Worm (Caenorhabditis elegans): ENCODE data around the gene tasp-1.

tasp-1 gene

DNA sequence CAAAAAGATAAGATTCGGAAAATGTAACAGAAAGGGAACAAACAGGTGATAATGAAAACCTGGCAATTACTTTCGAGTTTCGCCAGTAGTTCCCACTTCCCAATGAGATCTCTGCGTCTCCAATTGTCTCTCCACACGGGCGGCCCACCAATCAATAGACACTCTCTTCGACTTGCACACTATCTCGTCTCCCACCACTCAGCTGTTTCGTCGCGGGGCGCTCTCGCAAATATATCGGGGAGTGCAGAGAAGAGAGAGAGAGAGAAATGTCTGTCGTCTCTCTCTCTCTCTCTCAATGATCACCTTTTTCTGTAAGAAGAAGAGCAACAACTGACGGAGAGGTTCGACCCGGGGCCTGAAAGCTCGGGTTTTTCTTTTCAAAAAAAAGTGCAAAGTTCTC is 38.9 kb upstream of the tasp-1 start (continued):
- TF ChIP-seq nhr-111 (GFP tag; optimal IDR thresholded peaks at IDR 0.05) = no peak
- no peak for TF ChIP-seq ztf-7 (tag; optimal IDR thresholded peaks at IDR 0.05)
- peak; percentile 79 for TF ChIP-seq egl-43 (GFP tag; IDR thresholded peaks at IDR 0.05)
- TF ChIP-seq cey-2 (tag; optimal IDR thresholded peaks at IDR 0.05; ENCODE audit: borderline replicate concordance, insufficient read depth) = no peak
- peak; percentile 68; the same call in 1 of the 2 replicates for TF ChIP-seq zfp-3 (GFP tag; conservative IDR thresholded peaks at IDR 0.05)
- no peak for TF ChIP-seq R02D3.7 (tag; optimal IDR thresholded peaks at IDR 0.05)
- no peak for TF ChIP-seq ceh-32 (tag; optimal IDR thresholded peaks at IDR 0.05; ENCODE audit: poor library complexity)
- no peak for TF ChIP-seq Y75B8A.6 (GFP tag; IDR thresholded peaks at IDR 0.05)
- TF ChIP-seq mxl-2 (GFP tag; conservative IDR thresholded peaks at IDR 0.05) = no peak
- no peak for TF ChIP-seq ceh-82 (tag; optimal IDR thresholded peaks at IDR 0.05)
- TF ChIP-seq F49E8.2 (tag; optimal IDR thresholded peaks at IDR 0.05; ENCODE audit: borderline replicate concordance) = no peak
- TF ChIP-seq hif-1 (tag; optimal IDR thresholded peaks at IDR 0.05) = peak in 1 of 2 experiments; percentile 90
- TF ChIP-seq nhr-42 (GFP tag; IDR thresholded peaks at IDR 0.05) = 0 out of 2 replicates have a peak, but pooled peaks have one; percentile 23
- peak; percentile 67 for TF ChIP-seq nhr-41 (GFP tag; IDR thresholded peaks at IDR 0.05)
- peak; percentile 19 for TF ChIP-seq pqm-1 (tag; optimal IDR thresholded peaks at IDR 0.05)
- peak in 1 of 2 experiments; percentile 93 for TF ChIP-seq daf-16 (GFP tag; optimal IDR thresholded peaks at IDR 0.05)
- peak; percentile 95 for TF ChIP-seq daf-16 (tag; optimal IDR thresholded peaks at IDR 0.05)
- TF ChIP-seq aha-1 (tag) = no peak
- peak; percentile 83 for TF ChIP-seq rbr-2 (tag; optimal IDR thresholded peaks at IDR 0.05)
- TF ChIP-seq nhr-48 (tag; optimal IDR thresholded peaks at IDR 0.05) = peak; percentile 80
- peak; percentile 56 for TF ChIP-seq nhr-77 (tag; optimal IDR thresholded peaks at IDR 0.05)
- peak; percentile 38 for TF ChIP-seq T20F7.1 (GFP tag; optimal IDR thresholded peaks at IDR 0.05)
- peak; percentile 84 for TF ChIP-seq php-3 (GFP tag; IDR thresholded peaks at IDR 0.05)
- TF ChIP-seq lin-13 (GFP tag; optimal IDR thresholded peaks at IDR 0.05) = peak; percentile 64
- TF ChIP-seq saeg-2 (GFP tag; IDR thresholded peaks at IDR 0.05) = peak; percentile 61
- peak; percentile 74 for TF ChIP-seq set-16 (GFP tag; IDR thresholded peaks at IDR 0.05)
- no peak for TF ChIP-seq F44E2.7 (GFP tag; IDR thresholded peaks at IDR 0.05)
- no peak for TF ChIP-seq lim-7 (GFP tag; IDR thresholded peaks at IDR 0.05)
- peak; percentile 17; the same call in 1 of the 2 replicates for TF ChIP-seq snpc-1.2 (GFP tag; IDR thresholded peaks at IDR 0.05)
- TF ChIP-seq ceh-20 (GFP tag; IDR thresholded peaks at IDR 0.05) = peak; percentile 79
- peak; percentile 50; the same call in 1 of the 2 replicates for TF ChIP-seq pha-4 (GFP tag; IDR thresholded peaks at IDR 0.05)
- peak; percentile 38 for TF ChIP-seq pha-4 (tag; optimal IDR thresholded peaks at IDR 0.05)
- peak; percentile 52; the same call in 1 of the 2 replicates for TF ChIP-seq tra-1 (GFP tag; IDR thresholded peaks at IDR 0.05)
- peak; percentile 81 for TF ChIP-seq mep-1 (tag; optimal IDR thresholded peaks at IDR 0.05)
- no peak for TF ChIP-seq spr-3 (GFP tag; optimal IDR thresholded peaks at IDR 0.05)
- no peak for TF ChIP-seq dmd-9 (GFP tag; IDR thresholded peaks at IDR 0.05)
- TF ChIP-seq spr-1 (tag; optimal IDR thresholded peaks at IDR 0.05) = peak; percentile 32
- TF ChIP-seq egl-27 (tag; optimal IDR thresholded peaks at IDR 0.05) = no peak
- TF ChIP-seq ceh-62 (tag; optimal IDR thresholded peaks at IDR 0.05) = no peak
- TF ChIP-seq ceh-44 (GFP tag; IDR thresholded peaks at IDR 0.05) = no peak
- peak; percentile 17 for TF ChIP-seq jun-1 (tag; optimal IDR thresholded peaks at IDR 0.05)
- no peak for TF ChIP-seq zip-2 (tag; optimal IDR thresholded peaks at IDR 0.05)
- TF ChIP-seq ZK546.5 (tag; optimal IDR thresholded peaks at IDR 0.05) = no peak
- peak; percentile 52 for TF ChIP-seq dpl-1 (GFP tag; optimal IDR thresholded peaks at IDR 0.05)
- TF ChIP-seq skn-1 (tag; optimal IDR thresholded peaks at IDR 0.05) = no peak
- TF ChIP-seq mdl-1 (tag; optimal IDR thresholded peaks at IDR 0.05) = peak; percentile 17 to 53
